Worm (Caenorhabditis elegans): Measurements from ENCODE around the gene Y9C9A.16.

- TF ChIP-seq madf-10 (tag; optimal IDR thresholded peaks at IDR 0.05) (no peak), D2030.7 (GFP tag; IDR thresholded peaks at IDR 0.05) (no peak), aptf-3 (GFP tag; IDR thresholded peaks at IDR 0.05) (no peak), lin-26 (GFP tag; IDR thresholded peaks at IDR 0.05) (no peak)
Observed at ce11 chrIV:4986246-4986645, 10.3 kb upstream of the Y9C9A.16 start, which contains the start of gene clec-177.

Measured in whole organism, young adult.